Fruit fly (Drosophila melanogaster) whole organism, embryonic: ENCODE results near the gene CG43354.

Experiments used
- Aef1 ChIP-seq: fragments of 200-800 bp; sonication (Bioruptor generic); IDR thresholded peaks from 3 replicates; pipeline ENCODE4 v1.3.6; 2022; ENCODE audit warnings: missing biosample characterization, missing genetic modification characterization
- CG10147 ChIP-seq: fragments of 200-800 bp; sonication (Bioruptor generic); optimal IDR thresholded peaks from 2 replicates; lab custom pipeline; 2019; ENCODE audit warnings: missing biosample characterization, mild to moderate bottlenecking, missing genetic modification characterization, moderate library complexity
- CG10431 ChIP-seq: fragments of 200-800 bp; sonication (Bioruptor generic); optimal IDR thresholded peaks from 3 replicates; lab custom pipeline; 2018; ENCODE audit warnings: missing biosample characterization, mild to moderate bottlenecking, missing genetic modification characterization
- CG11560 ChIP-seq: fragments of 200-800 bp; sonication (Bioruptor generic); IDR thresholded peaks from 3 replicates; pipeline ENCODE4 v1.3.6; 2022; ENCODE audit warnings: missing biosample characterization, missing genetic modification characterization
- CG12104 ChIP-seq: fragments of 200-800 bp; sonication (Bioruptor generic); optimal IDR thresholded peaks from 3 replicates; lab custom pipeline; 2016; ENCODE audit warnings: missing biosample characterization, missing genetic modification characterization
- CG12155 ChIP-seq: fragments of 200-800 bp; sonication (Bioruptor generic); optimal IDR thresholded peaks from 3 replicates; lab custom pipeline; 2016; ENCODE audit warnings: missing biosample characterization, missing genetic modification characterization
- CG12236 ChIP-seq: fragments of 200-800 bp; sonication (Bioruptor generic); optimal IDR thresholded peaks from 2 replicates; lab custom pipeline; 2016; ENCODE audit warnings: missing biosample characterization, missing genetic modification characterization
- CG13287 ChIP-seq: fragments of 200-800 bp; sonication (Bioruptor generic); IDR thresholded peaks from 2 replicates; pipeline ENCODE4 v1.3.6; 2022; ENCODE audit warnings: missing biosample characterization, missing genetic modification characterization; ENCODE audit not compliant: partially characterized antibody
- CG13296 ChIP-seq: fragments of 200-800 bp; sonication (Bioruptor generic); optimal IDR thresholded peaks from 3 replicates; lab custom pipeline; 2018; ENCODE audit warnings: missing biosample characterization, mild to moderate bottlenecking, missing genetic modification characterization
- CG15514 ChIP-seq: fragments of 200-800 bp; sonication (Bioruptor generic); optimal IDR thresholded peaks from 3 replicates; lab custom pipeline; 2017; ENCODE audit warnings: missing biosample characterization, missing genetic modification characterization, mild to moderate bottlenecking, moderate library complexity, missing genetic modification reagents
- CG1832 ChIP-seq: fragments of 200-800 bp; sonication (Bioruptor generic); optimal IDR thresholded peaks from 2 replicates; lab custom pipeline; 2017; ENCODE audit warnings: missing biosample characterization, mild to moderate bottlenecking, missing genetic modification characterization, inconsistent platforms
- CG2889 ChIP-seq: fragments of 200-800 bp; sonication (Bioruptor generic); IDR thresholded peaks from 3 replicates; pipeline ENCODE4 v1.3.6; 2022; ENCODE audit warnings: missing biosample characterization, missing genetic modification characterization
- CG32772 ChIP-seq: fragments of 200-800 bp; sonication (Bioruptor generic); IDR thresholded peaks from 2 replicates; pipeline ENCODE4 v1.3.6; 2022; ENCODE audit warnings: missing biosample characterization, missing genetic modification characterization
- CG4424 ChIP-seq: fragments of 200-800 bp; sonication (Bioruptor generic); optimal IDR thresholded peaks from 3 replicates; lab custom pipeline; 2016; ENCODE audit warnings: missing biosample characterization, missing genetic modification characterization
- CG8089 ChIP-seq: fragments of 200-800 bp; sonication (Bioruptor generic); optimal IDR thresholded peaks from 3 replicates; lab custom pipeline; 2016; ENCODE audit warnings: missing biosample characterization, missing genetic modification characterization
- CG8290 ChIP-seq, 3 experiments: fragments of 200-800 bp; sonication (Bioruptor generic); optimal IDR thresholded peaks; 2 replicates each; lab custom pipeline; 2016 to 2019; ENCODE audit warnings: missing biosample characterization in 3 of 3, missing genetic modification characterization in 3 of 3, mild to moderate bottlenecking in 2 of 3, moderate library complexity in 1 of 3
- CG8478 ChIP-seq: fragments of >200 bp; optimal IDR thresholded peaks from 2 replicates; lab custom pipeline; 2018
- CG8944 ChIP-seq: fragments of 200-800 bp; sonication (Bioruptor generic); optimal IDR thresholded peaks from 3 replicates; lab custom pipeline; 2016; ENCODE audit warnings: missing biosample characterization, missing genetic modification characterization
- D ChIP-seq, 2 experiments: fragments of 200-800 bp in 1 of 2; fragments of >200 bp in 1 of 2; sonication (Bioruptor generic) in 1 of 2; optimal IDR thresholded peaks; 2 replicates in 1 of 2; 3 replicates in 1 of 2; lab custom pipeline; 2017; ENCODE audit warnings: mild to moderate bottlenecking in 1 of 2, missing biosample characterization in 1 of 2, missing genetic modification characterization in 1 of 2, missing genetic modification reagents in 1 of 2
- H2.0 ChIP-seq: fragments of 200-800 bp; sonication (Bioruptor generic); IDR thresholded peaks from 2 replicates; pipeline ENCODE4 v1.3.6; 2022; ENCODE audit warnings: missing biosample characterization, missing genetic modification characterization
- Hr39 ChIP-seq: fragments of >200 bp; optimal IDR thresholded peaks from 2 replicates; lab custom pipeline; 2017
- MBD-R2 ChIP-seq: fragments of 200-800 bp; sonication (Bioruptor generic); IDR thresholded peaks from 2 replicates; pipeline ENCODE4 v1.3.6; 2022; ENCODE audit warnings: missing biosample characterization, missing genetic modification characterization
- Max ChIP-seq: fragments of 200-800 bp; sonication (Bioruptor generic); optimal IDR thresholded peaks from 2 replicates; lab custom pipeline; 2016; ENCODE audit warnings: missing biosample characterization, mild to moderate bottlenecking, missing genetic modification characterization
- Myb ChIP-seq: fragments of 200-800 bp; sonication (Bioruptor generic); optimal IDR thresholded peaks from 2 replicates; lab custom pipeline; 2016; ENCODE audit warnings: missing biosample characterization, missing genetic modification characterization
- NK7.1 ChIP-seq: fragments of 200-800 bp; sonication (Bioruptor generic); optimal IDR thresholded peaks from 3 replicates; lab custom pipeline; 2016; ENCODE audit warnings: missing biosample characterization, missing genetic modification characterization
- NfI ChIP-seq: fragments of 200-800 bp; sonication (Bioruptor generic); optimal IDR thresholded peaks from 3 replicates; lab custom pipeline; 2018; ENCODE audit warnings: missing biosample characterization, mild to moderate bottlenecking, missing genetic modification characterization, moderate library complexity
- Oli ChIP-seq: fragments of 200-800 bp; sonication (Bioruptor generic); optimal IDR thresholded peaks from 2 replicates; lab custom pipeline; 2018; ENCODE audit warnings: missing biosample characterization, mild to moderate bottlenecking, missing genetic modification characterization, moderate library complexity
- Opbp ChIP-seq: fragments of 200-800 bp; sonication (Bioruptor generic); IDR thresholded peaks from 3 replicates; pipeline ENCODE4 v1.3.6; 2022; ENCODE audit warnings: missing biosample characterization, missing genetic modification characterization; ENCODE audit not compliant: partially characterized antibody
- Rfx ChIP-seq: fragments of 200-800 bp; sonication (Bioruptor generic); IDR thresholded peaks from 2 replicates; pipeline ENCODE4 v1.3.6; 2022; ENCODE audit warnings: missing biosample characterization, missing genetic modification characterization
- Sry-δ ChIP-seq: fragments of 200-800 bp; sonication (Bioruptor generic); optimal IDR thresholded peaks from 2 replicates; lab custom pipeline; 2016; ENCODE audit warnings: missing biosample characterization, missing genetic modification characterization
- Ssrp ChIP-seq: fragments of 200-800 bp; sonication (Bioruptor generic); optimal IDR thresholded peaks from 2 replicates; lab custom pipeline; 2018; ENCODE audit warnings: missing biosample characterization, mild to moderate bottlenecking, missing genetic modification characterization, moderate library complexity
- Taf1 ChIP-seq: fragments of 200-800 bp; sonication (Bioruptor generic); IDR thresholded peaks from 2 replicates; pipeline ENCODE4 v1.3.6; 2022; ENCODE audit warnings: missing biosample characterization, missing genetic modification characterization
- aop ChIP-seq: fragments of 200-800 bp; sonication (Bioruptor generic); IDR thresholded peaks from 2 replicates; pipeline ENCODE4 v1.3.6; 2022; ENCODE audit warnings: missing biosample characterization, missing genetic modification characterization
- ap ChIP-seq: fragments of 200-800 bp; sonication (Bioruptor generic); IDR thresholded peaks from 2 replicates; pipeline ENCODE4 v1.3.6; 2022; ENCODE audit warnings: missing biosample characterization, missing genetic modification characterization
- dm ChIP-seq: fragments of 200-800 bp; sonication (Bioruptor generic); optimal IDR thresholded peaks from 3 replicates; lab custom pipeline; 2016; ENCODE audit warnings: missing biosample characterization, missing genetic modification characterization
- dpn ChIP-seq, 2 experiments: fragments of 200-800 bp; sonication (Bioruptor generic); optimal IDR thresholded peaks; 3 replicates each; lab custom pipeline; 2016; ENCODE audit warnings: missing biosample characterization in 2 of 2, missing genetic modification characterization in 2 of 2
- dysf ChIP-seq: fragments of 200-800 bp; sonication (Bioruptor generic); IDR thresholded peaks from 3 replicates; pipeline ENCODE4 v1.3.6; 2022; ENCODE audit warnings: missing biosample characterization, missing genetic modification characterization
- emc ChIP-seq: fragments of 200-800 bp; sonication (Bioruptor generic); optimal IDR thresholded peaks from 2 replicates; lab custom pipeline; 2016; ENCODE audit warnings: missing biosample characterization, missing genetic modification characterization
- hb ChIP-seq: fragments of 200-800 bp; sonication (Bioruptor generic); IDR thresholded peaks from 3 replicates; pipeline ENCODE4 v1.3.6; 2022; ENCODE audit warnings: missing biosample characterization, missing genetic modification characterization; ENCODE audit not compliant: partially characterized antibody
- ind ChIP-seq: fragments of 200-800 bp; sonication (Bioruptor generic); optimal IDR thresholded peaks from 3 replicates; lab custom pipeline; 2016; ENCODE audit warnings: missing biosample characterization, missing genetic modification characterization
- jumu ChIP-seq: fragments of 200-800 bp; sonication (Bioruptor generic); optimal IDR thresholded peaks from 3 replicates; lab custom pipeline; 2016; ENCODE audit warnings: missing biosample characterization, missing genetic modification characterization
- kay ChIP-seq: fragments of 200-800 bp; sonication (Bioruptor generic); optimal IDR thresholded peaks from 2 replicates; lab custom pipeline; 2016; ENCODE audit warnings: missing biosample characterization, missing genetic modification characterization
- otp ChIP-seq: fragments of 200-800 bp; sonication (Bioruptor generic); IDR thresholded peaks from 3 replicates; pipeline ENCODE4, ENCODE4 v1.3.6; 2022; ENCODE audit warnings: missing biosample characterization, missing genetic modification characterization
- ro ChIP-seq: fragments of 200-800 bp; sonication (Bioruptor generic); IDR thresholded peaks from 2 replicates; pipeline ENCODE4 v1.3.6; 2022; ENCODE audit warnings: missing biosample characterization, missing genetic modification characterization
- schlank ChIP-seq: fragments of 200-800 bp; sonication (Bioruptor generic); optimal IDR thresholded peaks from 2 replicates; lab custom pipeline; 2018; ENCODE audit warnings: missing biosample characterization, mild to moderate bottlenecking, missing genetic modification characterization
- sqz ChIP-seq: fragments of 200-800 bp; sonication (Bioruptor generic); optimal IDR thresholded peaks from 3 replicates; lab custom pipeline; 2018; ENCODE audit warnings: missing biosample characterization, mild to moderate bottlenecking, missing genetic modification characterization
- tap ChIP-seq: fragments of 200-800 bp; optimal IDR thresholded peaks from 3 replicates; lab custom pipeline; 2019; ENCODE audit warnings: missing biosample characterization, mild to moderate bottlenecking, missing genetic modification characterization, moderate library complexity
- tll ChIP-seq, 2 experiments: fragments of 200-800 bp in 1 of 2; fragments of >200 bp in 1 of 2; sonication (Bioruptor generic) in 1 of 2; optimal IDR thresholded peaks; 2 replicates each; lab custom pipeline; 2017 to 2019; ENCODE audit warnings: missing biosample characterization in 2 of 2, missing genetic modification characterization in 2 of 2, mild to moderate bottlenecking in 1 of 2, moderate library complexity in 1 of 2
- wek ChIP-seq: fragments of 200-800 bp; sonication (Bioruptor generic); optimal IDR thresholded peaks from 3 replicates; lab custom pipeline; 2018; ENCODE audit warnings: missing biosample characterization, mild to moderate bottlenecking, missing genetic modification characterization, moderate library complexity
- yki ChIP-seq: fragments of >200 bp; optimal IDR thresholded peaks from 3 replicates; lab custom pipeline; 2018
- zen2 ChIP-seq: fragments of 200-800 bp; sonication (Bioruptor generic); IDR thresholded peaks from 3 replicates; pipeline ENCODE4 v1.3.6; 2022; ENCODE audit warnings: missing biosample characterization, missing genetic modification characterization; ENCODE audit not compliant: partially characterized antibody

CG43354 gene

DNA sequence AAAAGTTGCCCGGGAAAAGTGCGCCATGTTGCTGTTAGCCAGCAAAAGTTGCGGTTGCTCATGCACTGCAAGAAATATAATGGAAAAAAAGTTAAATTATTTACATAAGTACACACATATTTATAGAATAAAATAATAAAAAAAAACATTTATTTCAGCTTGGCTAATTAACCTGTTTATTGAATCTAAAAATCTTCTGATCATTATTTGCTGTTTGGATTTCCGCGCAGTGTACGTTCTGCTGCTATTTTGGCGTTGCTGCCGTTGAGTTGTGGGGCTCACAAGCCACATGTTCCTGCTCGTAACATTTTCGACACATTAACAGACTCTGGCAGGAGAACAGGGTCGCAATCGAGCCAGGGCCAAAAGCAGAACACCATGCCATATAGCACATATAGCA lies 1.2 kb upstream of the CG43354 start (continued):
- 0 out of 2 replicates have a peak, but pooled peaks have one; percentile 34 for TF ChIP-seq ap (GFP tag; lab: Robert Waterston, UW)
- TF ChIP-seq dysf (GFP tag; lab: Robert Waterston, UW): peak; percentile 47; the same call in 1 of the 3 replicates
- TF ChIP-seq Max (GFP tag; lab: Kevin White, UChicago): no peak
- TF ChIP-seq NfI (GFP tag; lab: Kevin White, UChicago): peak; percentile 52
- TF ChIP-seq hb (GFP tag; lab: Robert Waterston, UW): no peak
- TF ChIP-seq sqz: peak; percentile 41
- no peak for TF ChIP-seq CG10431
- peak; percentile 43 for TF ChIP-seq CG13296 (GFP tag; lab: Kevin White, UChicago)
- TF ChIP-seq jumu (GFP tag; lab: Kevin White, UChicago): no peak
- no peak for TF ChIP-seq CG13287 (GFP tag; lab: Robert Waterston, UW)
- TF ChIP-seq MBD-R2: no peak
- no peak for TF ChIP-seq CG11560
- TF ChIP-seq Ssrp (tag; lab: Kevin White, UChicago): peak; percentile 38
- TF ChIP-seq CG8089 (GFP tag; lab: Kevin White, UChicago): no peak
- no peak for TF ChIP-seq Myb (GFP tag; lab: Kevin White, UChicago)
- TF ChIP-seq CG12104 (GFP tag; lab: Kevin White, UChicago): peak; percentile 4
- no peak for TF ChIP-seq kay (GFP tag; lab: Kevin White, UChicago)
- no peak for TF ChIP-seq CG2889 (GFP tag; lab: Robert Waterston, UW)
- no peak for TF ChIP-seq CG8478 (lab: Kevin White, UChicago)
- TF ChIP-seq H2.0 (GFP tag; lab: Robert Waterston, UW): no peak
- TF ChIP-seq CG12155 (GFP tag; lab: Kevin White, UChicago): peak; percentile 46
- peak; percentile 76 for TF ChIP-seq CG4424 (GFP tag; lab: Kevin White, UChicago)
- peak; percentile 51 for TF ChIP-seq CG8290 (GFP tag; optimal IDR thresholded peaks at IDR 0.05; lab: Kevin White, UChicago)
- TF ChIP-seq CG8290 (tag; optimal IDR thresholded peaks at IDR 0.05; lab: Kevin White, UChicago): no peak
- 0 out of 2 replicates have a peak, but pooled peaks have one; percentile 9 for TF ChIP-seq Rfx (GFP tag; lab: Robert Waterston, UW)
- no peak for TF ChIP-seq Hr39
- no peak for TF ChIP-seq CG10147 (GFP tag; lab: Kevin White, UChicago)
- no peak for TF ChIP-seq Sry-δ (GFP tag; lab: Kevin White, UChicago)
- no peak for TF ChIP-seq emc (GFP tag; lab: Kevin White, UChicago)
- TF ChIP-seq dm (GFP tag; lab: Kevin White, UChicago): no peak
- TF ChIP-seq tll (GFP tag; optimal IDR thresholded peaks at IDR 0.05; lab: Kevin White, UChicago): no peak
- TF ChIP-seq NK7.1 (GFP tag; lab: Kevin White, UChicago): no peak
- peak; percentile 52; the same call in 1 of the 3 replicates for TF ChIP-seq otp (GFP tag; lab: Robert Waterston, UW)
- TF ChIP-seq yki (lab: Kevin White, UChicago): no peak
- TF ChIP-seq Taf1 (GFP tag; lab: Robert Waterston, UW): no peak
- no peak for TF ChIP-seq aop (GFP tag; lab: Robert Waterston, UW)
- TF ChIP-seq Aef1 (GFP tag; lab: Robert Waterston, UW): peak; percentile 62
- peak; percentile 51 for TF ChIP-seq ind (GFP tag; lab: Kevin White, UChicago)
- peak; percentile 36 for TF ChIP-seq tap
- TF ChIP-seq Opbp (GFP tag; lab: Robert Waterston, UW): no peak
- no peak for TF ChIP-seq CG8944
- no peak for TF ChIP-seq D (optimal IDR thresholded peaks at IDR 0.05; lab: Kevin White, UChicago)
- peak; percentile 55 for TF ChIP-seq D (GFP tag; optimal IDR thresholded peaks at IDR 0.05; lab: Kevin White, UChicago)
- no peak for TF ChIP-seq CG12236 (GFP tag; lab: Kevin White, UChicago)
- no peak for TF ChIP-seq ro (GFP tag; lab: Robert Waterston, UW)
- TF ChIP-seq CG15514 (GFP tag; lab: Kevin White, UChicago): no peak
- no peak for TF ChIP-seq schlank
- peak; percentile 52; the same call in 1 of the 2 replicates for TF ChIP-seq CG32772 (GFP tag; lab: Robert Waterston, UW)
- TF ChIP-seq wek (GFP tag; lab: Kevin White, UChicago): no peak
- no peak for TF ChIP-seq CG1832 (GFP tag; lab: Kevin White, UChicago)
- TF ChIP-seq Oli (tag; lab: Kevin White, UChicago): peak; percentile 79
- no peak for TF ChIP-seq zen2 (GFP tag; lab: Robert Waterston, UW)
- peak in 1 of 2 experiments; percentile 44 for TF ChIP-seq dpn (GFP tag; optimal IDR thresholded peaks at IDR 0.05; lab: Kevin White, UChicago)
